Fruit fly (Drosophila melanogaster): Measurements from ENCODE around the gene CG15130.

The CG15130 gene

dm6 chr2L:20414750-20415211 lies 9.7 kb downstream of the CG15130 start, which contains the start of gene CG10947 (continued):
- no peak for TF ChIP-seq Hr78 (GFP tag; optimal IDR thresholded peaks at IDR 0.05)
- TF ChIP-seq tll (GFP tag; optimal IDR thresholded peaks at IDR 0.05) = no peak
- TF ChIP-seq emc (GFP tag; optimal IDR thresholded peaks at IDR 0.05) = peak; percentile 48
- peak; percentile 41 for TF ChIP-seq btn (GFP tag; optimal IDR thresholded peaks at IDR 0.05)
- TF ChIP-seq scrt (GFP tag; optimal IDR thresholded peaks at IDR 0.05) = no peak
- TF ChIP-seq ap (GFP tag; IDR thresholded peaks at IDR 0.05) = no peak
- no peak for TF ChIP-seq Hr39 (optimal IDR thresholded peaks at IDR 0.05)
- peak; percentile 55 for TF ChIP-seq grau (tag; optimal IDR thresholded peaks at IDR 0.05)
- TF ChIP-seq lola (GFP tag; optimal IDR thresholded peaks at IDR 0.05) = peak in 1 of 3 experiments; percentile 13
- TF ChIP-seq ewg (GFP tag; optimal IDR thresholded peaks at IDR 0.05) = peak; percentile 63
- TF ChIP-seq fru (optimal IDR thresholded peaks at IDR 0.05) = no peak
- TF ChIP-seq lmd (GFP tag; IDR thresholded peaks at IDR 0.05) = peak; percentile 66
- TF ChIP-seq CG6791 (GFP tag; IDR thresholded peaks at IDR 0.05; ENCODE audit: partially characterized antibody) = peak; percentile 70; the same call in 2 of the 3 replicates
- no peak for TF ChIP-seq gcm (GFP tag; optimal IDR thresholded peaks at IDR 0.05)
- TF ChIP-seq Gsc (GFP tag; IDR thresholded peaks at IDR 0.05) = no peak
- no peak for TF ChIP-seq Stat92E (GFP tag; optimal IDR thresholded peaks at IDR 0.05)
- peak; percentile 33 for TF ChIP-seq cato (GFP tag; optimal IDR thresholded peaks at IDR 0.05; ENCODE audit: borderline replicate concordance)
- peak; percentile 61 for TF ChIP-seq CHES-1-like (GFP tag; optimal IDR thresholded peaks at IDR 0.05)
- TF ChIP-seq Spps (tag; optimal IDR thresholded peaks at IDR 0.05) = no peak
- TF ChIP-seq CG13287 (GFP tag; IDR thresholded peaks at IDR 0.05; ENCODE audit: partially characterized antibody) = peak; percentile 75
- peak; percentile 76 for TF ChIP-seq az2 (GFP tag; optimal IDR thresholded peaks at IDR 0.05)
- peak; percentile 56 for TF ChIP-seq Ptx1 (GFP tag; IDR thresholded peaks at IDR 0.05)
- TF ChIP-seq CG6765 (GFP tag; optimal IDR thresholded peaks at IDR 0.05) = peak; percentile 25
- peak; percentile 44 for TF ChIP-seq Six4 (GFP tag; optimal IDR thresholded peaks at IDR 0.05)
- no peak for TF ChIP-seq CG3726 (GFP tag; IDR thresholded peaks at IDR 0.05)
- TF ChIP-seq CG4820 (GFP tag; optimal IDR thresholded peaks at IDR 0.05) = peak; percentile 56
- no peak for TF ChIP-seq C15 (GFP tag; IDR thresholded peaks at IDR 0.05)
- peak; percentile 62 for TF ChIP-seq CG1602 (GFP tag; optimal IDR thresholded peaks at IDR 0.05)
- TF ChIP-seq CG31365 (tag; optimal IDR thresholded peaks at IDR 0.05) = no peak
- TF ChIP-seq hkb (optimal IDR thresholded peaks at IDR 0.05) = no peak
- peak; percentile 60; the same call in 1 of the 2 replicates for TF ChIP-seq hkb (GFP tag; IDR thresholded peaks at IDR 0.05)
- peak; percentile 19; the same call in 1 of the 3 replicates for TF ChIP-seq Mrtf (GFP tag; IDR thresholded peaks at IDR 0.05)
- no peak for TF ChIP-seq hb (GFP tag; IDR thresholded peaks at IDR 0.05; ENCODE audit: partially characterized antibody)
- TF ChIP-seq CG8359 (GFP tag; optimal IDR thresholded peaks at IDR 0.05; ENCODE audit: borderline replicate concordance) = peak; percentile 21
- peak; percentile 44 for TF ChIP-seq sug (tag; optimal IDR thresholded peaks at IDR 0.05)
- peak; percentile 64 for TF ChIP-seq bcd (GFP tag; optimal IDR thresholded peaks at IDR 0.05)
- TF ChIP-seq Scr (GFP tag; IDR thresholded peaks at IDR 0.05; ENCODE audit: partially characterized antibody) = peak; percentile 59
- TF ChIP-seq ranshi (GFP tag; IDR thresholded peaks at IDR 0.05) = peak; percentile 71
- TF ChIP-seq prd (optimal IDR thresholded peaks at IDR 0.05) = no peak
- TF ChIP-seq prd (GFP tag; IDR thresholded peaks at IDR 0.05) = no peak; the same call in 2 of the 3 replicates
- peak; percentile 33 for TF ChIP-seq Ssrp (tag; optimal IDR thresholded peaks at IDR 0.05)
- TF ChIP-seq ftz-f1 (GFP tag; optimal IDR thresholded peaks at IDR 0.05) = peak; percentile 11
- peak; percentile 79 for TF ChIP-seq zfh1 (GFP tag; IDR thresholded peaks at IDR 0.05)
- TF ChIP-seq mam (GFP tag; optimal IDR thresholded peaks at IDR 0.05) = peak; percentile 67
- no peak for TF ChIP-seq CG8281 (tag; optimal IDR thresholded peaks at IDR 0.05)
- no peak for TF ChIP-seq Drgx (GFP tag; IDR thresholded peaks at IDR 0.05)
- TF ChIP-seq CG5180 (GFP tag; optimal IDR thresholded peaks at IDR 0.05) = peak; percentile 60
- TF ChIP-seq tna (GFP tag; IDR thresholded peaks at IDR 0.05; ENCODE audit: partially characterized antibody) = no peak
- TF ChIP-seq chif (GFP tag; optimal IDR thresholded peaks at IDR 0.05) = peak; percentile 60 to 65
- peak; percentile 75; the same call in 2 of the 3 replicates for TF ChIP-seq otp (GFP tag; IDR thresholded peaks at IDR 0.05)

All from whole organism, embryonic.